Worm (Caenorhabditis elegans) whole organism, L4 larva: ENCODE results near the gene F40C5.2.
"Not testable (repeated sequence)": the region's sequence is repeated elsewhere in the genome, so short reads cannot be mapped to it uniquely, and the experiment has no call there.

ENCODE experiments used
- D1046.2 ChIP-seq: fragments of 200-800 bp; sonication (Bioruptor generic); IDR thresholded peaks from 2 replicates; pipeline ENCODE4 v1.3.6; 2022; ENCODE audit warnings: missing genetic modification characterization, missing compliant biosample characterization
- F26F4.8 ChIP-seq: fragments of 200-800 bp; sonication (Bioruptor generic); conservative IDR thresholded peaks from 2 replicates; pipeline ENCODE4 v1.3.6; 2022; ENCODE audit warnings: missing genetic modification characterization, missing compliant biosample characterization
- F44E2.7 ChIP-seq: fragments of 200-800 bp; sonication (Bioruptor generic); IDR thresholded peaks from 2 replicates; pipeline ENCODE4 v2.1.2; 2022; ENCODE audit warnings: missing genetic modification characterization, missing compliant biosample characterization
- R02D3.7 ChIP-seq: fragments of 150-350 bp; sonication (generic microtip); optimal IDR thresholded peaks from 3 replicates; lab custom pipeline; 2014; ENCODE audit warnings: missing biosample characterization, missing genetic modification characterization
- Y48G9A.11 ChIP-seq: fragments of 200-800 bp; sonication (Bioruptor generic); IDR thresholded peaks from 2 replicates; pipeline ENCODE4 v1.3.6; 2022; ENCODE audit warnings: missing genetic modification reagents, missing genetic modification characterization, missing compliant biosample characterization
- Y75B8A.6 ChIP-seq: fragments of 200-800 bp; sonication (Bioruptor generic); IDR thresholded peaks from 2 replicates; pipeline ENCODE4 v1.3.6; 2022; ENCODE audit warnings: missing genetic modification reagents, missing genetic modification characterization, missing compliant biosample characterization
- ZK546.5 ChIP-seq, 2 experiments: sonication (generic microtip); optimal IDR thresholded peaks; 2 replicates each; lab custom pipeline; 2017; ENCODE audit warnings: missing biosample characterization in 2 of 2, missing genetic modification characterization in 2 of 2
- aha-1 ChIP-seq: fragments of 150-350 bp; peaks from one replicate; lab custom pipeline; 2014; ENCODE audit warnings: missing biosample characterization, missing genetic modification characterization
- aly-2 ChIP-seq: sonication (generic microtip); optimal IDR thresholded peaks from 2 replicates; lab custom pipeline; 2018; ENCODE audit warnings: missing biosample characterization, missing genetic modification characterization
- ceh-62 ChIP-seq: sonication (generic microtip); optimal IDR thresholded peaks from 2 replicates; lab custom pipeline; 2017; ENCODE audit warnings: missing biosample characterization, missing genetic modification characterization
- ceh-82 ChIP-seq: sonication (generic microtip); optimal IDR thresholded peaks from 2 replicates; lab custom pipeline; 2017; ENCODE audit warnings: missing biosample characterization, missing genetic modification characterization
- daf-16 ChIP-seq, 3 experiments: sonication (generic microtip); optimal IDR thresholded peaks; 2 replicates each; lab custom pipeline; 2016 to 2017; ENCODE audit warnings: missing genetic modification characterization in 3 of 3, missing genetic modification reagents in 3 of 3, mild to moderate bottlenecking in 2 of 3, missing compliant biosample characterization in 2 of 3, missing biosample characterization in 1 of 3, moderate library complexity in 1 of 3
- dmd-6 ChIP-seq: fragments of 200-800 bp; sonication (Bioruptor generic); IDR thresholded peaks from 2 replicates; pipeline ENCODE4 v1.3.6; 2022; ENCODE audit warnings: missing genetic modification reagents, missing genetic modification characterization, missing compliant biosample characterization
- dmd-8 ChIP-seq: fragments of 200-800 bp; sonication (Bioruptor generic); IDR thresholded peaks from 2 replicates; pipeline ENCODE4 v1.3.6; 2022; ENCODE audit warnings: missing genetic modification characterization, missing compliant biosample characterization
- dpl-1 ChIP-seq: fragments of 150-350 bp; optimal IDR thresholded peaks from 2 replicates; lab custom pipeline; 2014; ENCODE audit warnings: missing biosample characterization, missing genetic modification reagents, missing genetic modification characterization
- fkh-10 ChIP-seq: fragments of 150-350 bp; optimal IDR thresholded peaks from 2 replicates; lab custom pipeline; 2014; ENCODE audit warnings: missing biosample characterization, missing genetic modification reagents, missing genetic modification characterization
- hmg-1.1 ChIP-seq: fragments of 200-800 bp; sonication (Bioruptor generic); IDR thresholded peaks from 2 replicates; pipeline ENCODE4 v1.3.6; 2022; ENCODE audit warnings: missing genetic modification reagents, missing genetic modification characterization, missing compliant biosample characterization
- lin-15B ChIP-seq: fragments of 150-350 bp; sonication (generic microtip); optimal IDR thresholded peaks from 3 replicates; lab custom pipeline; 2014; ENCODE audit warnings: missing biosample characterization, missing genetic modification characterization
- lin-38 ChIP-seq: fragments of 200-800 bp; sonication (Bioruptor generic); IDR thresholded peaks from 2 replicates; pipeline ENCODE4 v1.3.6; 2022; ENCODE audit warnings: missing genetic modification reagents, missing genetic modification characterization, missing compliant biosample characterization
- lsy-2 ChIP-seq, 2 experiments: fragments of 150-350 bp in 1 of 2; sonication (generic microtip) in 1 of 2; optimal IDR thresholded peaks; 2 replicates each; lab custom pipeline; 2014 to 2017; ENCODE audit warnings: missing biosample characterization in 2 of 2, missing genetic modification characterization in 2 of 2
- madf-9 ChIP-seq: fragments of 200-800 bp; sonication (Bioruptor generic); conservative IDR thresholded peaks from 2 replicates; pipeline ENCODE4 v1.3.6; 2022; ENCODE audit warnings: missing genetic modification reagents, missing genetic modification characterization, missing compliant biosample characterization
- mdl-1 ChIP-seq, 2 experiments: fragments of 150-350 bp in 1 of 2; sonication (generic microtip) in 1 of 2; optimal IDR thresholded peaks; 2 replicates each; lab custom pipeline; 2014 to 2017; ENCODE audit warnings: missing biosample characterization in 2 of 2, missing genetic modification characterization in 2 of 2
- mdt-29 ChIP-seq: fragments of 200-800 bp; sonication (Bioruptor generic); IDR thresholded peaks from 2 replicates; pipeline ENCODE4 v1.3.6; 2022; ENCODE audit warnings: missing genetic modification reagents, missing genetic modification characterization, missing compliant biosample characterization
- nhr-10 ChIP-seq: fragments of 150-350 bp; optimal IDR thresholded peaks from 2 replicates; lab custom pipeline; 2014; ENCODE audit warnings: missing biosample characterization, missing genetic modification characterization
- nhr-11 ChIP-seq: fragments of 150-350 bp; optimal IDR thresholded peaks from 2 replicates; lab custom pipeline; 2014; ENCODE audit warnings: missing biosample characterization, missing genetic modification characterization
- nhr-48 ChIP-seq: sonication (generic microtip); optimal IDR thresholded peaks from 2 replicates; lab custom pipeline; 2016; ENCODE audit warnings: mild to moderate bottlenecking, missing genetic modification characterization, missing compliant biosample characterization
- nhr-6 ChIP-seq: fragments of 150-350 bp; optimal IDR thresholded peaks from 2 replicates; lab custom pipeline; 2014; ENCODE audit warnings: missing biosample characterization, missing genetic modification characterization
- nhr-76 ChIP-seq: fragments of 150-350 bp; optimal IDR thresholded peaks from 2 replicates; lab custom pipeline; 2014; ENCODE audit warnings: missing biosample characterization, missing genetic modification characterization
- nhr-77 ChIP-seq: fragments of 150-350 bp; optimal IDR thresholded peaks from 2 replicates; lab custom pipeline; 2014; ENCODE audit warnings: missing biosample characterization, missing genetic modification characterization
- pqm-1 ChIP-seq: sonication (generic microtip); optimal IDR thresholded peaks from 2 replicates; lab custom pipeline; 2017; ENCODE audit warnings: missing biosample characterization, missing genetic modification characterization
- spr-1 ChIP-seq: sonication (generic microtip); optimal IDR thresholded peaks from 2 replicates; lab custom pipeline; 2016; ENCODE audit warnings: mild to moderate bottlenecking, missing genetic modification characterization, missing compliant biosample characterization
- spr-3 ChIP-seq: fragments of 200-800 bp; sonication (Bioruptor generic); optimal IDR thresholded peaks from 2 replicates; lab custom pipeline; 2018; ENCODE audit warnings: mild to moderate bottlenecking, missing genetic modification characterization, missing compliant biosample characterization
- tag-97 ChIP-seq: fragments of 200-800 bp; sonication (Bioruptor generic); IDR thresholded peaks from 2 replicates; pipeline ENCODE4 v1.3.6; 2022; ENCODE audit warnings: missing genetic modification characterization, missing compliant biosample characterization
- tra-1 ChIP-seq: fragments of 200-800 bp; sonication (Bioruptor generic); IDR thresholded peaks from 2 replicates; pipeline ENCODE4 v1.3.6; 2022; ENCODE audit warnings: missing genetic modification reagents, missing genetic modification characterization, missing compliant biosample characterization
- unc-130 ChIP-seq: sonication (generic microtip); optimal IDR thresholded peaks from 2 replicates; lab custom pipeline; 2016; ENCODE audit warnings: missing genetic modification reagents, missing genetic modification characterization, missing compliant biosample characterization
- unc-62 ChIP-seq, 3 experiments: fragments of 150-350 bp in 1 of 3; sonication (generic microtip); optimal IDR thresholded peaks in 2 of 3; peaks in 1 of 3; 1 replicate in 1 of 3; 2 replicates in 2 of 3; lab custom pipeline; 2014 to 2017; ENCODE audit warnings: missing biosample characterization in 3 of 3, missing genetic modification characterization in 3 of 3, missing genetic modification reagents in 3 of 3, missing genotype in 1 of 3
- zfp-3 ChIP-seq: fragments of 200-800 bp; sonication (Bioruptor generic); conservative IDR thresholded peaks from 2 replicates; pipeline ENCODE4 v1.3.6; 2022; ENCODE audit warnings: missing genetic modification reagents, missing genetic modification characterization, missing compliant biosample characterization
- zip-11 ChIP-seq: fragments of 200-800 bp; sonication (Bioruptor generic); IDR thresholded peaks from 2 replicates; pipeline ENCODE4 v1.3.6; 2022; ENCODE audit warnings: missing genetic modification characterization, missing compliant biosample characterization
- zip-2 ChIP-seq: fragments of 150-350 bp; optimal IDR thresholded peaks from 2 replicates; lab custom pipeline; 2014; ENCODE audit warnings: missing biosample characterization, missing genetic modification characterization

Gene F40C5.2

DNA sequence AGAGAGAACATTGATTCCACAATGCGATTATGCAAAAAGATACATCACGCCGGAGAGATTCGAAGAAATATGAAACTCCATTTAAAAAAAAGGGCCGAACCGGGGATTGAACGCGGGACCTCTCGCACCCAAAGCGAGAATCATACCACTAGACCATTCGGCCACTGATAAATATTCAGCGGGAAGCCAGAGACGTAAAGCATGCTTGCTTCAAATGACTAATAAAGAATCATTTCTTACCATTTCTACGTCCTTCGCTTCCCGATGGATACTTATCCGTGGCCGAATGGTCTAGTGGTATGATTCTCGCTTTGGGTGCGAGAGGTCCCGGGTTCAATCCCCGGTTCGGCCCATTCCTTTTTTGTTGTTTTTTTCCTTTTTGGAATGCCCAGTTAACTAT lies 17.4 kb downstream of the F40C5.2 start (continued):
- TF ChIP-seq nhr-76 (no peak), lin-15B (tag; lab: Kevin White, UChicago) (no peak), ZK546.5 (tag; optimal IDR thresholded peaks at IDR 0.05; lab: Kevin White, UChicago) (no peak), daf-16 (GFP tag; optimal IDR thresholded peaks at IDR 0.05; lab: Kevin White, UChicago) (peak in 1 of 2 experiments; percentile 17), daf-16 (tag; optimal IDR thresholded peaks at IDR 0.05; lab: Kevin White, UChicago) (peak; percentile 45), lsy-2 (tag; optimal IDR thresholded peaks at IDR 0.05; lab: Kevin White, UChicago) (peak in 1 of 2 experiments; percentile 22), D1046.2 (GFP tag; lab: Robert Waterston, UW) (0 out of 2 replicates have a peak, but pooled peaks have one; percentile 42), ceh-62 (tag; lab: Kevin White, UChicago) (no peak), nhr-6 (no peak), spr-3 (no peak), zfp-3 (GFP tag; lab: Robert Waterston, UW) (no peak), lin-38 (peak; percentile 64), nhr-48 (tag; lab: Kevin White, UChicago) (no peak), pqm-1 (no peak), fkh-10 (GFP tag; lab: Kevin White, UChicago) (no peak), F26F4.8 (GFP tag; lab: Robert Waterston, UW) (peak; percentile 48; the same call in 1 of the 2 replicates), unc-62 (GFP tag; optimal IDR thresholded peaks at IDR 0.05 in 1 of 2; lab: Kevin White, UChicago) (no peak), unc-62 (tag; optimal IDR thresholded peaks at IDR 0.05; lab: Kevin White, UChicago) (no peak), unc-130 (GFP tag; lab: Kevin White, UChicago) (no peak), dmd-6 (GFP tag; lab: Robert Waterston, UW) (peak; percentile 24)

DNA sequence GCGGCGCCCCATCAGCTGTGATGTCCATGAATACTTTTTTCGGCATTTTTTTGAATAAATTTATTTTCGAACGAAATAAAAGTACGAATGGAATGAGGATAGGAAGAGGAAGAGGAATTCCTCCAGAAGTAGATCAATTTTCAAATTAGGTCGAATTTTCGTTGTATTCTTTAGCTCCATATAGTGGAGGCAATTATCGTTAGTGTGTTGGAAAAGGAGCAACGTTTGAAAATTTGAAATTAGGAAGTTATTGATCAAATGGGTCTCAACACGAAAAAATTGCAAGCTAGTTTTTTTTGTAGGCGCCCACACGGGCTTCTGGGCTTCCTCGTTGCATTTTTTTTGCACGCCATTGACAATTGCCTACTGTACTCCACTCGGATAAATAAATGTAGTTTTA lies 21.3 kb downstream of the F40C5.2 start, which contains the start of gene T22F3.12:
T22F3.12 (minus strand) TSS at position 101 of the 400 bp plus-strand sequence.
- no peak for TF ChIP-seq nhr-10

DNA sequence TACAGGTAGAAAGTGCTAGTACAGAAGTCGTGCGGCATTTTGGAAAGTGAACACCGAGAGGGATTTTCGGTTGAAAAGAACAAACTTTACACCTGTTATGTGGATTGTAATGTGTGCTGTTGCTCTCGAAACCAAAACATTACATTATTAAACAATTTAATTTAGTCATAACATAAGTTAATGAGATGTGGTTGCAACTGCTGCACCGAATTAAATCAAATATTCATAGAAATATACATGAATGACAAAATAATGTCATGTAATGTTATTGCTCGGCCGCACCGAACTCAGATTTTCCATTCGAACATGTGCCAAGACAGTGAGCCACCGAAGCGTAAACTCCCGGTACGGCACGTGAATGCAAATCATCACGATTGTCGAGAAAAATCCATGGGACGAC lies 24.1 kb downstream of the F40C5.2 start, which contains the start of gene srh-213:
srh-213 (minus strand) TSS at position 101 of the 400 bp plus-strand sequence.
- TF ChIP-seq Y75B8A.6 (GFP tag; lab: Robert Waterston, UW) (no peak), dmd-8 (GFP tag; lab: Robert Waterston, UW) (no peak), aha-1 (tag; lab: Kevin White, UChicago) (peak; percentile 84), lsy-2 (tag; optimal IDR thresholded peaks at IDR 0.05; lab: Kevin White, UChicago) (no peak), nhr-11 (tag; lab: Kevin White, UChicago) (no peak)

DNA sequence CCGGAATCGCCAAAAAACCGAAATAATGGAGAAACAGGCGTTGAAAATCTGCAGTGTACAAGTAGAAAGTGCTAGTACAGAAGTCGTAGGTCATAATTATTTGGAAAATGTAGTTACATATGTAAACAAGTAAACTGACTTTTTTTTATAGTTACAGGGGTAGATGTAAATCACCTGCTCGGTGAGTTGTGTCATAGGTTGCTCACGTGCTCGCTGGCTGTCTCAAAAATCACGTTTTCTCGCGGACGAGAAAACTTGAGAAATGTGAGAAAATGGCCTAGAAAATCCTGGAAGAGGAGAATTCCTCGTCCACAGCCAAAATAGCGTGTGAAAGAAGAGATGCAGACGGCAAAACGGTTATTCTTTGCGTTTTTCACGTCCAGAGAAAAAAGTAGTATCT lies 26.3 kb downstream of the F40C5.2 start, which contains the start of gene srh-212:
srh-212 (minus strand) TSS at position 101 of the 400 bp plus-strand sequence.
- not testable (repeated sequence) for TF ChIP-seq Y48G9A.11; mdl-1 (tag; optimal IDR thresholded peaks at IDR 0.05; lab: Kevin White, UChicago); hmg-1.1 (GFP tag; lab: Robert Waterston, UW)

DNA sequence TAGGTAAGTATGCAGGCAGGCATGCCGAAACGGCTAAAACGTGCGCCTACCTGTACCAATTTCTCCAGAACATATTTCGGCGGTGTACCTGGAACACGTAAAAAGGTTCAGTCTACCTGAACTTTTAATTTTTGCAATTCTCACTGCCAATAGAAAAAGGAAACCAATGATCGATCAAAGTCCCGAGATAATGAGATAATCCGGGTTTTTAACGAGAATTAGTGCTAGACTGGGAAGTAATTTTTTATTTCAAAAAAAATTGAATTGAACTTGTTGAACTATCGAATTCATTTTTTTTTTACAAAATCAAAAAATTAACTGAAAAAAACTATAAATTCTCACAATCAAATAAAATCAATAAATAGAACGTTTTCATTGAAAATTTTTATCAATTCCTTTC lies 29.8 kb downstream of the F40C5.2 start, which contains the start of gene T22F3.7:
T22F3.7 (minus strand) TSS at position 101 of the 400 bp plus-strand sequence.
- TF ChIP-seq mdt-29 (GFP tag; lab: Robert Waterston, UW) (no peak), aly-2 (tag; lab: Kevin White, UChicago) (no peak), R02D3.7 (tag; lab: Kevin White, UChicago) (no peak), zip-2 (tag; lab: Kevin White, UChicago) (no peak), nhr-48 (tag; lab: Kevin White, UChicago) (no peak), zip-11 (GFP tag; lab: Robert Waterston, UW) (no peak)

DNA sequence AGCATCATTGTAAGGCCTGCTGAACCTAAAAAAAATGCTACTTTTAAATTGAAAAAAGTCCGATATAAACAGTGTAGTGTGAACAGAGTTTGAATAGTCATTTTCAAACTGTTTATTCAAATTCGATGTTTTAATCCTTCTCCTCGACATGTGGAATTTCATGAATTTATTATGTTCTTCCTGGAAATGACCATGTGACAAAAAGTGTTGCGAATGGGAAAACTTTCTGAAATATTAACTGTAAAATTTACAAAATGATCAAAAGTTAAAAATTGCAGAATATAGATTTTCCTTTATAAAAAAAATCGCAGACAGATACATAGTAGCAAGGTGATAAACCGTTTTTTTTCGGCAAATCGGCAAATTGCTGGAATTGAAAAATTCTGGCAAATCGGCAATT lies 34.5 kb downstream of the F40C5.2 start, which contains the start of gene T22F3.8:
T22F3.8 (minus strand) TSS at position 101 of the 400 bp plus-strand sequence.
- TF ChIP-seq tag-97 (GFP tag; lab: Robert Waterston, UW) (no peak), ceh-82 (tag; lab: Kevin White, UChicago) (no peak), daf-16 (GFP tag; optimal IDR thresholded peaks at IDR 0.05; lab: Kevin White, UChicago) (no peak), daf-16 (tag; optimal IDR thresholded peaks at IDR 0.05; lab: Kevin White, UChicago) (no peak), dpl-1 (no peak), spr-1 (tag; lab: Kevin White, UChicago) (no peak), nhr-77 (tag; lab: Kevin White, UChicago) (no peak), madf-9 (GFP tag; lab: Robert Waterston, UW) (no peak), nhr-48 (tag; lab: Kevin White, UChicago) (no peak), tra-1 (GFP tag; lab: Robert Waterston, UW) (no peak), F44E2.7 (no peak), zip-11 (GFP tag; lab: Robert Waterston, UW) (no peak)
